Fruit fly (Drosophila melanogaster): ENCODE measurements around the gene Spag1.

The Spag1 gene

dm6 chr3R:26952200-26952856, 4.7 kb downstream of the Spag1 start (continued):
- peak; percentile 20 for TF ChIP-seq CG7987 (GFP tag; optimal IDR thresholded peaks at IDR 0.05)
- TF ChIP-seq CG17802 (tag; optimal IDR thresholded peaks at IDR 0.05), result no peak
- TF ChIP-seq D19A (tag; optimal IDR thresholded peaks at IDR 0.05), result peak; percentile 49
- no peak for TF ChIP-seq NfI (GFP tag; optimal IDR thresholded peaks at IDR 0.05)
- no peak for TF ChIP-seq esg (GFP tag; conservative IDR thresholded peaks at IDR 0.05)
- TF ChIP-seq CG6854 (GFP tag; optimal IDR thresholded peaks at IDR 0.05), result no peak
- TF ChIP-seq fru (optimal IDR thresholded peaks at IDR 0.05), result no peak
- TF ChIP-seq kay (GFP tag; optimal IDR thresholded peaks at IDR 0.05), result no peak
- no peak for TF ChIP-seq CG11456 (GFP tag; IDR thresholded peaks at IDR 0.05)
- no peak for TF ChIP-seq gfzf (GFP tag; optimal IDR thresholded peaks at IDR 0.05)
- no peak for TF ChIP-seq Drgx (GFP tag; IDR thresholded peaks at IDR 0.05)
- TF ChIP-seq Med (GFP tag), result peak; percentile 91
- no peak for TF ChIP-seq CG10462 (GFP tag; optimal IDR thresholded peaks at IDR 0.05)
- TF ChIP-seq BEAF-32 (GFP tag; optimal IDR thresholded peaks at IDR 0.05), result no peak
- TF ChIP-seq CG12236 (GFP tag; optimal IDR thresholded peaks at IDR 0.05), result no peak
- no peak for TF ChIP-seq Side (GFP tag; optimal IDR thresholded peaks at IDR 0.05)
- TF ChIP-seq CG31365 (tag; optimal IDR thresholded peaks at IDR 0.05), result no peak
- TF ChIP-seq repo (GFP tag; optimal IDR thresholded peaks at IDR 0.05), result no peak
- peak; percentile 47 for TF ChIP-seq ind (GFP tag; optimal IDR thresholded peaks at IDR 0.05)
- TF ChIP-seq kni (GFP tag; optimal IDR thresholded peaks at IDR 0.05), result no peak
- no peak for TF ChIP-seq Blimp-1 (GFP tag; optimal IDR thresholded peaks at IDR 0.05)
- no peak for TF ChIP-seq twi (tag; optimal IDR thresholded peaks at IDR 0.05)
- TF ChIP-seq CG3838 (GFP tag; optimal IDR thresholded peaks at IDR 0.05), result no peak
- no peak for TF ChIP-seq MESR4 (GFP tag; optimal IDR thresholded peaks at IDR 0.05)
- no peak for TF ChIP-seq CG6683 (GFP tag; optimal IDR thresholded peaks at IDR 0.05)
- TF ChIP-seq odd (GFP tag; optimal IDR thresholded peaks at IDR 0.05), result no peak
- peak; percentile 65 for TF ChIP-seq ftz-f1 (GFP tag; optimal IDR thresholded peaks at IDR 0.05)
- 0 out of 2 replicates have a peak, but pooled peaks have one; percentile 14 for TF ChIP-seq CG14441 (GFP tag; IDR thresholded peaks at IDR 0.05)
- no peak for TF ChIP-seq CG2889 (GFP tag; IDR thresholded peaks at IDR 0.05)
- TF ChIP-seq Dek (tag; optimal IDR thresholded peaks at IDR 0.05), result peak; percentile 8
- no peak for TF ChIP-seq CG16779 (GFP tag; IDR thresholded peaks at IDR 0.05)
- no peak for TF ChIP-seq Dip2 (GFP tag; IDR thresholded peaks at IDR 0.05)
- no peak for TF ChIP-seq E2f1 (GFP tag; IDR thresholded peaks at IDR 0.05)
- no peak for TF ChIP-seq CG10366 (GFP tag; IDR thresholded peaks at IDR 0.05)
- no peak for TF ChIP-seq cato (GFP tag; optimal IDR thresholded peaks at IDR 0.05; ENCODE audit: borderline replicate concordance)
- TF ChIP-seq MBD-R2 (GFP tag; IDR thresholded peaks at IDR 0.05), result no peak
- no peak for TF ChIP-seq ken (GFP tag; IDR thresholded peaks at IDR 0.05)
- no peak for TF ChIP-seq gt (GFP tag; IDR thresholded peaks at IDR 0.05)
- TF ChIP-seq emc (GFP tag; optimal IDR thresholded peaks at IDR 0.05), result no peak
- no peak for TF ChIP-seq H2.0 (GFP tag; IDR thresholded peaks at IDR 0.05)
- TF ChIP-seq CG15479 (GFP tag; optimal IDR thresholded peaks at IDR 0.05), result no peak
- TF ChIP-seq CG17328 (GFP tag; IDR thresholded peaks at IDR 0.05), result no peak
- TF ChIP-seq Atf3 (GFP tag; optimal IDR thresholded peaks at IDR 0.05), result no peak
- TF ChIP-seq CG33213 (GFP tag; optimal IDR thresholded peaks at IDR 0.05), result no peak
- peak; percentile 49 for TF ChIP-seq gem (tag; optimal IDR thresholded peaks at IDR 0.05)
- no peak for TF ChIP-seq CG8765 (GFP tag; IDR thresholded peaks at IDR 0.05)
- TF ChIP-seq CG17359 (tag; optimal IDR thresholded peaks at IDR 0.05), result no peak
- TF ChIP-seq mld (GFP tag; IDR thresholded peaks at IDR 0.05; ENCODE audit: partially characterized antibody), result no peak
- TF ChIP-seq dmrt11E (tag; optimal IDR thresholded peaks at IDR 0.05), result no peak
- no peak for TF ChIP-seq pho (GFP tag; optimal IDR thresholded peaks at IDR 0.05)
- TF ChIP-seq pb (GFP tag; optimal IDR thresholded peaks at IDR 0.05), result no peak
- no peak for TF ChIP-seq CTCF (GFP tag; optimal IDR thresholded peaks at IDR 0.05)
